Worm (Caenorhabditis elegans) whole organism, L4 larva: ENCODE measurements around the gene C49G7.10.

ENCODE experiments used
- D1046.2 ChIP-seq: fragments of 200-800 bp; sonication (Bioruptor generic); IDR thresholded peaks from 2 replicates; pipeline ENCODE4 v1.3.6; 2022; ENCODE audit warnings: missing genetic modification characterization, missing compliant biosample characterization
- F26F4.8 ChIP-seq: fragments of 200-800 bp; sonication (Bioruptor generic); conservative IDR thresholded peaks from 2 replicates; pipeline ENCODE4 v1.3.6; 2022; ENCODE audit warnings: missing genetic modification characterization, missing compliant biosample characterization
- F37D6.2 ChIP-seq: sonication (generic microtip); optimal IDR thresholded peaks from 2 replicates; lab custom pipeline; 2016; ENCODE audit warnings: mild to moderate bottlenecking, missing genetic modification characterization, missing compliant biosample characterization
- R02D3.7 ChIP-seq: fragments of 150-350 bp; sonication (generic microtip); optimal IDR thresholded peaks from 3 replicates; lab custom pipeline; 2014; ENCODE audit warnings: missing biosample characterization, missing genetic modification characterization
- T20F7.1 ChIP-seq: fragments of 200-800 bp; sonication (Bioruptor generic); optimal IDR thresholded peaks from 2 replicates; lab custom pipeline; 2018; ENCODE audit warnings: mild to moderate bottlenecking, missing genetic modification characterization, missing compliant biosample characterization
- T26A8.4 ChIP-seq: fragments of 200-800 bp; sonication (Bioruptor generic); IDR thresholded peaks from 2 replicates; pipeline ENCODE4 v1.3.6; 2022; ENCODE audit warnings: missing genetic modification characterization, missing compliant biosample characterization
- Y75B8A.6 ChIP-seq: fragments of 200-800 bp; sonication (Bioruptor generic); IDR thresholded peaks from 2 replicates; pipeline ENCODE4 v1.3.6; 2022; ENCODE audit warnings: missing genetic modification reagents, missing genetic modification characterization, missing compliant biosample characterization
- aha-1 ChIP-seq: fragments of 150-350 bp; peaks from one replicate; lab custom pipeline; 2014; ENCODE audit warnings: missing biosample characterization, missing genetic modification characterization
- ama-1 ChIP-seq: fragments of 150-350 bp; optimal IDR thresholded peaks from 2 replicates; lab custom pipeline; 2014; ENCODE audit warnings: inconsistent platforms, mixed read lengths
- ceh-32 ChIP-seq: sonication (generic microtip); optimal IDR thresholded peaks from 2 replicates; lab custom pipeline; 2016; ENCODE audit warnings: mild to moderate bottlenecking, missing genetic modification characterization, missing compliant biosample characterization; ENCODE audit not compliant: poor library complexity
- daf-16 ChIP-seq, 3 experiments: sonication (generic microtip); optimal IDR thresholded peaks; 2 replicates each; lab custom pipeline; 2016 to 2017; ENCODE audit warnings: missing genetic modification characterization in 3 of 3, missing genetic modification reagents in 3 of 3, mild to moderate bottlenecking in 2 of 3, missing compliant biosample characterization in 2 of 3, missing biosample characterization in 1 of 3, moderate library complexity in 1 of 3
- dmd-6 ChIP-seq: fragments of 200-800 bp; sonication (Bioruptor generic); IDR thresholded peaks from 2 replicates; pipeline ENCODE4 v1.3.6; 2022; ENCODE audit warnings: missing genetic modification reagents, missing genetic modification characterization, missing compliant biosample characterization
- dmd-8 ChIP-seq: fragments of 200-800 bp; sonication (Bioruptor generic); IDR thresholded peaks from 2 replicates; pipeline ENCODE4 v1.3.6; 2022; ENCODE audit warnings: missing genetic modification characterization, missing compliant biosample characterization
- dmd-9 ChIP-seq: fragments of 200-800 bp; sonication (Bioruptor generic); IDR thresholded peaks from 2 replicates; pipeline ENCODE4 v1.3.6; 2022; ENCODE audit warnings: missing genetic modification reagents, missing genetic modification characterization, missing compliant biosample characterization
- dve-1 ChIP-seq: sonication (generic microtip); optimal IDR thresholded peaks from 2 replicates; lab custom pipeline; 2017; ENCODE audit warnings: antibody characterized with exemption, mild to moderate bottlenecking, missing genetic modification characterization, missing compliant biosample characterization; ENCODE audit not compliant: insufficient read depth
- fkh-10 ChIP-seq: fragments of 150-350 bp; optimal IDR thresholded peaks from 2 replicates; lab custom pipeline; 2014; ENCODE audit warnings: missing biosample characterization, missing genetic modification reagents, missing genetic modification characterization
- hlh-30 ChIP-seq: sonication (generic microtip); optimal IDR thresholded peaks from 2 replicates; lab custom pipeline; 2017; ENCODE audit warnings: antibody characterized with exemption, mild to moderate bottlenecking, missing genetic modification characterization, missing compliant biosample characterization; ENCODE audit not compliant: insufficient read depth
- hmg-1.1 ChIP-seq: fragments of 200-800 bp; sonication (Bioruptor generic); IDR thresholded peaks from 2 replicates; pipeline ENCODE4 v1.3.6; 2022; ENCODE audit warnings: missing genetic modification reagents, missing genetic modification characterization, missing compliant biosample characterization
- lin-13 ChIP-seq: fragments of 150-350 bp; optimal IDR thresholded peaks from 2 replicates; lab custom pipeline; 2014; ENCODE audit warnings: missing biosample characterization, missing genetic modification reagents, missing genetic modification characterization
- lin-29 ChIP-seq: fragments of 200-800 bp; sonication (Bioruptor generic); IDR thresholded peaks from 2 replicates; pipeline ENCODE4 v1.3.6; 2022; ENCODE audit warnings: missing genetic modification reagents, missing genetic modification characterization, missing compliant biosample characterization
- lin-38 ChIP-seq: fragments of 200-800 bp; sonication (Bioruptor generic); IDR thresholded peaks from 2 replicates; pipeline ENCODE4 v1.3.6; 2022; ENCODE audit warnings: missing genetic modification reagents, missing genetic modification characterization, missing compliant biosample characterization
- lsy-2 ChIP-seq, 2 experiments: fragments of 150-350 bp in 1 of 2; sonication (generic microtip) in 1 of 2; optimal IDR thresholded peaks; 2 replicates each; lab custom pipeline; 2014 to 2017; ENCODE audit warnings: missing biosample characterization in 2 of 2, missing genetic modification characterization in 2 of 2
- mdl-1 ChIP-seq, 2 experiments: fragments of 150-350 bp in 1 of 2; sonication (generic microtip) in 1 of 2; optimal IDR thresholded peaks; 2 replicates each; lab custom pipeline; 2014 to 2017; ENCODE audit warnings: missing biosample characterization in 2 of 2, missing genetic modification characterization in 2 of 2
- mxl-3 ChIP-seq: fragments of 200-800 bp; sonication (Bioruptor generic); optimal IDR thresholded peaks from 2 replicates; lab custom pipeline; 2018; ENCODE audit warnings: mild to moderate bottlenecking, missing genetic modification characterization, missing compliant biosample characterization
- nhr-11 ChIP-seq: fragments of 150-350 bp; optimal IDR thresholded peaks from 2 replicates; lab custom pipeline; 2014; ENCODE audit warnings: missing biosample characterization, missing genetic modification characterization
- nhr-28 ChIP-seq: fragments of 150-350 bp; optimal IDR thresholded peaks from 2 replicates; lab custom pipeline; 2014; ENCODE audit warnings: missing biosample characterization, missing genetic modification characterization
- nhr-76 ChIP-seq: fragments of 150-350 bp; optimal IDR thresholded peaks from 2 replicates; lab custom pipeline; 2014; ENCODE audit warnings: missing biosample characterization, missing genetic modification characterization
- nhr-77 ChIP-seq: fragments of 150-350 bp; optimal IDR thresholded peaks from 2 replicates; lab custom pipeline; 2014; ENCODE audit warnings: missing biosample characterization, missing genetic modification characterization
- pqm-1 ChIP-seq: sonication (generic microtip); optimal IDR thresholded peaks from 2 replicates; lab custom pipeline; 2017; ENCODE audit warnings: missing biosample characterization, missing genetic modification characterization
- saeg-2 ChIP-seq: fragments of 200-800 bp; sonication (Bioruptor generic); IDR thresholded peaks from 2 replicates; pipeline ENCODE4 v1.3.6; 2022; ENCODE audit warnings: missing genetic modification reagents, missing genetic modification characterization, missing compliant biosample characterization
- unc-130 ChIP-seq: sonication (generic microtip); optimal IDR thresholded peaks from 2 replicates; lab custom pipeline; 2016; ENCODE audit warnings: missing genetic modification reagents, missing genetic modification characterization, missing compliant biosample characterization
- unc-62 ChIP-seq, 3 experiments: fragments of 150-350 bp in 1 of 3; sonication (generic microtip); optimal IDR thresholded peaks in 2 of 3; peaks in 1 of 3; 1 replicate in 1 of 3; 2 replicates in 2 of 3; lab custom pipeline; 2014 to 2017; ENCODE audit warnings: missing biosample characterization in 3 of 3, missing genetic modification characterization in 3 of 3, missing genetic modification reagents in 3 of 3, missing genotype in 1 of 3
- zip-2 ChIP-seq: fragments of 150-350 bp; optimal IDR thresholded peaks from 2 replicates; lab custom pipeline; 2014; ENCODE audit warnings: missing biosample characterization, missing genetic modification characterization

Gene C49G7.10

ce11 chrV:4038557-4038956, 3.3 kb downstream of the C49G7.10 start:
- TF ChIP-seq nhr-11 (tag; lab: Kevin White, UChicago) (no peak), zip-2 (tag; lab: Kevin White, UChicago) (peak; percentile 63)

- TF ChIP-seq dmd-9 (GFP tag; lab: Robert Waterston, UW) (no peak), F26F4.8 (no peak), R02D3.7 (no peak), unc-62 (GFP tag; optimal IDR thresholded peaks at IDR 0.05 in 1 of 2; lab: Kevin White, UChicago) (no peak), unc-62 (tag; optimal IDR thresholded peaks at IDR 0.05; lab: Kevin White, UChicago) (no peak), mdl-1 (tag; optimal IDR thresholded peaks at IDR 0.05; lab: Kevin White, UChicago) (no peak), ama-1 (no peak), zip-2 (tag; lab: Kevin White, UChicago) (no peak), T20F7.1 (GFP tag; lab: Kevin White, UChicago) (no peak), F37D6.2 (tag; lab: Kevin White, UChicago) (no peak), saeg-2 (GFP tag; lab: Robert Waterston, UW) (no peak), Y75B8A.6 (GFP tag; lab: Robert Waterston, UW) (no peak), T26A8.4 (GFP tag; lab: Robert Waterston, UW) (no peak), lin-13 (no peak), unc-130 (GFP tag; lab: Kevin White, UChicago) (no peak), nhr-76 (tag; lab: Kevin White, UChicago) (no peak), daf-16 (GFP tag; optimal IDR thresholded peaks at IDR 0.05; lab: Kevin White, UChicago) (no peak), daf-16 (tag; optimal IDR thresholded peaks at IDR 0.05; lab: Kevin White, UChicago) (no peak), nhr-77 (tag; lab: Kevin White, UChicago) (no peak), fkh-10 (GFP tag; lab: Kevin White, UChicago) (no peak), mxl-3 (GFP tag; lab: Kevin White, UChicago) (no peak), nhr-28 (tag; lab: Kevin White, UChicago) (no peak)
Measured at ce11 chrV:4038110-4038509, 3.7 kb downstream of the C49G7.10 start, which contains the start of gene C49G7.12. Gene C49G7.12, plus strand, starts transcription at chrV:4038410.

ce11 chrV:4035811-4036210, 6.0 kb downstream of the C49G7.10 start, which contains the start of gene C49G7.13:
Gene C49G7.13, plus strand, starts transcription at chrV:4036111.
- TF ChIP-seq D1046.2 (no peak), daf-16 (GFP tag; optimal IDR thresholded peaks at IDR 0.05; lab: Kevin White, UChicago) (no peak), daf-16 (tag; optimal IDR thresholded peaks at IDR 0.05; lab: Kevin White, UChicago) (no peak), lin-29 (GFP tag; lab: Robert Waterston, UW) (no peak), lin-38 (GFP tag; lab: Robert Waterston, UW) (no peak), dmd-6 (GFP tag; lab: Robert Waterston, UW) (no peak), ceh-32 (tag; lab: Kevin White, UChicago) (no peak), nhr-76 (tag; lab: Kevin White, UChicago) (no peak), hlh-30 (no peak), F26F4.8 (no peak), lin-13 (no peak), pqm-1 (tag; lab: Kevin White, UChicago) (no peak), dmd-8 (GFP tag; lab: Robert Waterston, UW) (no peak), dve-1 (no peak), lsy-2 (tag; optimal IDR thresholded peaks at IDR 0.05; lab: Kevin White, UChicago) (no peak)

ce11 chrV:4034303-4034702, 7.5 kb downstream of the C49G7.10 start, which contains the start of gene C49G7.7:
Gene C49G7.7, plus strand, starts transcription at chrV:4034476.
- TF ChIP-seq pqm-1 (tag; lab: Kevin White, UChicago), result peak; percentile 29
- TF ChIP-seq daf-16 (GFP tag; optimal IDR thresholded peaks at IDR 0.05; lab: Kevin White, UChicago), result no peak
- TF ChIP-seq daf-16 (tag; optimal IDR thresholded peaks at IDR 0.05; lab: Kevin White, UChicago), result peak; percentile 27
- no peak for TF ChIP-seq lin-38 (GFP tag; lab: Robert Waterston, UW)
- no peak for TF ChIP-seq hmg-1.1
- TF ChIP-seq zip-2 (tag; lab: Kevin White, UChicago), result peak; percentile 58
- peak; percentile 32 for TF ChIP-seq aha-1
